Fruit fly (Drosophila melanogaster) S2 (cell line): ENCODE results near the gene Chd64.

Source experiments
- CG8478 ChIP-seq: fragments of >200 bp; optimal IDR thresholded peaks from 2 replicates; lab custom pipeline; 2018
- CTCF ChIP-seq, 2 experiments: fragments of >200 bp; optimal IDR thresholded peaks; 2 replicates each; lab custom pipeline; 2018

Gene Chd64

dm6 chr3L:4133724-4134678 is 11.8 kb upstream of the Chd64 start, which contains the start of gene ens:
Gene ens (minus strand): TSS chr3L:4134550.
- TF ChIP-seq CTCF (optimal IDR thresholded peaks at IDR 0.05; lab: Kevin White, UChicago) (peak in 1 of 2 experiments; percentile 18), CG8478 (lab: Kevin White, UChicago) (no peak)

DNA sequence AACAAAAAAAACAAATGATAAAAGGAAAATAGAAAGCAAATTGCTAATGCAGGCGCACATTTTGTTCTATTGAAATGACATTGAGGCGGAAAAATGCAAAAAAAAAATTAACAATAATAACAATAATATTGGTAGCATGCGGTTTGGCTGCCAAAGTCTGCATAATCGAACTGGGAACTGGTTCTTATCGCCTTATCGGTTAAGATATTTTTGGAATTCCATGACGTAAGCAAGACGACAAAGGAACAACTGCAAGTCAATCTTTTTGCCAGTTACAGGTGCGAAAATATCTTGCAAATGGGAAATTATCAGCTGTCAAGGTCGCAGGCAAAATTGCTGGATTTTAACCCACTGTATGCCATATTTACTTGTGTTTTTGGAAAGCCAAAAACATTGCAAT is 10.4 kb upstream of the Chd64 start:
- TF ChIP-seq CTCF (optimal IDR thresholded peaks at IDR 0.05; lab: Kevin White, UChicago) (no peak), CG8478 (lab: Kevin White, UChicago) (no peak)

- TF ChIP-seq CG8478 (lab: Kevin White, UChicago): no peak
- TF ChIP-seq CTCF (optimal IDR thresholded peaks at IDR 0.05; lab: Kevin White, UChicago): no peak
These were observed 8.6 kb upstream of the Chd64 start for dm6 chr3L:4130743-4131142.

- TF ChIP-seq CG8478 (lab: Kevin White, UChicago): no peak
- no peak for TF ChIP-seq CTCF (optimal IDR thresholded peaks at IDR 0.05; lab: Kevin White, UChicago)
These were observed 6.4 kb upstream of the Chd64 start for dm6 chr3L:4128579-4128978.

DNA sequence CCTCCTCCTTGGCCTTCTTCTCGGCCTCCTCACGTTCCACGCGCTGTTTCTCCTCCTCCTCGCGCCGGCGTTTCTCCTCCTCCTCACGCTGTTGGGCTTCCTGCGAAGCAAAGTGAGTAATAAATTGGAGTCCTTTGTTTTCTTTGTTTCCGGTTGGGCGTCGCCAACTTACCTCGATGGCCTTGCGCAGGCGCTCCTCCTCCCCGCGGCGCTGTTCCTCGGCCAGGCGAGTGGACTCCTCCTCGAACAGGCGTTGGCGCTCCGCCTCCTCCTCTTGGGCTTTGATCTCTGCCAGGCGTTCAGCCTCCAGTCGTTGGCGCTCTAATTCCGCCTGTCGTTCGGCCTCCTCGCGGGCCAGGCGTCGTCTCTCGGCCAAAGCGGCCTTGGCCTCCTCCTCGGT is 3.5 kb upstream of the Chd64 start:
- TF ChIP-seq CTCF (optimal IDR thresholded peaks at IDR 0.05; lab: Kevin White, UChicago) (no peak), CG8478 (lab: Kevin White, UChicago) (no peak)

DNA sequence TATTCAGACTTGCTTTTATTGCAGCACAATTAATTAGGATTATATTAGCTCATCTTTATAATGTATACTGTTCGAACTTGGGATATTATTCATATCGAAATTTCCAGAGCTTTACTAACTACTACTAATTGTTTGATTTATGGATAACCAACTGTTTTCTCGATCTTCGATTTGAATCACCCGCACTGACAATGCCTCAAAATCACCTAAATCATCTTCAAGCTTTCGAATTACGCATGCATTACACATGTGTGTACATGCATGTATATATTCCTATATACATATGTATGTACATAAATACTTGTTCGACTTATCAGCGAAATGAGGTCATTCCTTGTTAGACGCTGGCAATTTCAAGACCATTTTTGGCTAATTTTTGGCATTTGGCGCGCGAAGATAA is 599 bp downstream of the Chd64 start:
- TF ChIP-seq CTCF (optimal IDR thresholded peaks at IDR 0.05; lab: Kevin White, UChicago): no peak
- no peak for TF ChIP-seq CG8478 (lab: Kevin White, UChicago)

DNA sequence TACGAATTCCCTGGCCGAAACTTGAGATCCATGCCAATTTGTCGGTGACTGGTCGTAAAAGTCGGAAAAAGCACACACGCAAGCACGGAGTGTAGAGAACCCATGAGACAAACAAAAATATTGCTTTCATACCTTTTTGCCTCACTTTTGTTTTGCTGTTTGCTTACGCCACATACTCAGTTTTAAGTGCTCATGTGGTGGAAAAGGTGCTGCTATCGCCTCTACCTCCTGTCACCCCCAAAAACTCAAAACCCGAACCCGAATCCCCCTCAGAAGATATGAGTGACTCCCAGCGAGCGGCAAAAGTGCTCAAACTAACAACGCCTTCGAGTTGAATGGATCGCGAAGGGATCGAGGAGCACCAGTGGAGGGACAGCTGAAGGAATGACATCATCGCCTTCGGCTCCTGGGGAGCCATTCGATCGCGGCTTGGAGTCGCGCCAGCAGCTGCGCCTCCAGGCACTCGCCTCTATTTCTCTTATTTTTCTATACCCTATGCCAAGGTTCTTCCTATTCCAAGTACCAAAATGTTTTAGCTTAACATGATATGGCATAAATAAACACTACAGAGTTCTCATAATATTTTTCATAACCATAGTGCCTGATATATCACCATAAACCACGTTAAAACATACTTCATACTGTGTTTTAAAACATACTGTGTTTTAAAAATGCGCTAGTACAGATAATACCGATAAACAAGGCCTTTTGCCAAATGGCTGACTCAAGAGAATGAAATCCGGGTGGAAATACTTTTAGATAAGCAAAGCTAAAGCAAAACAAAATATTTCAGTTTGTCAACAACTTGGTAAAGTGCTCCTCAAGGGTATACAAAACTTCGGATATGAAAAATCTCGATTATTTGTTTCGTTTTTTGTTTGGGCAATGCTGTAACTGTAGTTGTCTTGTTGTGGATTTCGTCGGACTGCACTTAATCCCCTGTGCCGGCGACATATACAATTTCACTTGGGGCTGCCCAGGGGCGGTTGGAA is 1.5 kb downstream of the Chd64 start:
- TF ChIP-seq CG8478 (lab: Kevin White, UChicago) (no peak), CTCF (optimal IDR thresholded peaks at IDR 0.05; lab: Kevin White, UChicago) (no peak)

dm6 chr3L:4119636-4120357 is 2.4 kb downstream of the Chd64 start:
- no peak for TF ChIP-seq CTCF (optimal IDR thresholded peaks at IDR 0.05; lab: Kevin White, UChicago)
- no peak for TF ChIP-seq CG8478 (lab: Kevin White, UChicago)

- no peak for TF ChIP-seq CTCF (optimal IDR thresholded peaks at IDR 0.05; lab: Kevin White, UChicago)
- TF ChIP-seq CG8478 (lab: Kevin White, UChicago): no peak
These were observed 3.8 kb downstream of the Chd64 start for dm6 chr3L:4118339-4118738.

- TF ChIP-seq CTCF (optimal IDR thresholded peaks at IDR 0.05; lab: Kevin White, UChicago) (no peak), CG8478 (lab: Kevin White, UChicago) (no peak)
These were observed 4.7 kb downstream of the Chd64 start for dm6 chr3L:4117493-4117892.

dm6 chr3L:4116490-4117367 is 5.5 kb downstream of the Chd64 start:
- TF ChIP-seq CG8478 (lab: Kevin White, UChicago) (no peak), CTCF (optimal IDR thresholded peaks at IDR 0.05; lab: Kevin White, UChicago) (no peak)

DNA sequence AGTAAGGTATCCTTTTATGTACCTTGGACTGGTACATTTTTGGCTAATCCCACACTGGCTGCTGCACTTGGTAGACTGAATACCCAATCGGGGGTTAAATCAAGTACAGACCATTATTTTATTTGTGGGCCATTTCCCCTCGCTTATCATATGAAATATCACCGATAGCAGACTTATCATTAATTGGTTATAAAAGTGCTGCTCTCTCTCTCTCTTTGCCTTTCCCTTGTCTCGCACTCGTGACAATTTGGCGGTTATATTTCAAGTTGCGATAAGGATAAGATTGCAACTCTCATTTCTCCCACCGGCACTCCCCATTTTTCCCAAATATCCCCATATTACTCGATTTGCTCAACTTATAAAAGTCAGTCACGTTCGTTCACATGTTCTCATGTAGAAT is 6.5 kb downstream of the Chd64 start:
- TF ChIP-seq CTCF (optimal IDR thresholded peaks at IDR 0.05; lab: Kevin White, UChicago) (no peak), CG8478 (lab: Kevin White, UChicago) (no peak)

- TF ChIP-seq CG8478 (lab: Kevin White, UChicago) (no peak), CTCF (optimal IDR thresholded peaks at IDR 0.05; lab: Kevin White, UChicago) (no peak)
These were observed 7.1 kb downstream of the Chd64 start for dm6 chr3L:4115107-4115506.
